Fruit fly (Drosophila melanogaster) whole organism, prepupa: ENCODE results near the gene Ssk.
A peak's percentile ranks its signal among the peaks of the same experiment; 100 is the strongest.

Experiments
- CG10631 ChIP-seq: fragments of 200-800 bp; sonication (Bioruptor generic); optimal IDR thresholded peaks from 2 replicates; lab custom pipeline; 2016; ENCODE audit warnings: missing biosample characterization, missing genetic modification characterization
- CG10669 ChIP-seq: fragments of 200-800 bp; sonication (Bioruptor generic); optimal IDR thresholded peaks from 3 replicates; lab custom pipeline; 2018; ENCODE audit warnings: missing biosample characterization, mild to moderate bottlenecking, missing genetic modification characterization, moderate library complexity
- CG11762 ChIP-seq: fragments of 200-800 bp; sonication (Bioruptor generic); optimal IDR thresholded peaks from 3 replicates; lab custom pipeline; 2016; ENCODE audit warnings: missing biosample characterization, missing genetic modification characterization; ENCODE audit not compliant: insufficient read depth
- CG11902 ChIP-seq: fragments of 200-800 bp; sonication (Bioruptor generic); optimal IDR thresholded peaks from 3 replicates; lab custom pipeline; 2016; ENCODE audit warnings: missing biosample characterization, missing genetic modification characterization
- CG15336 ChIP-seq: fragments of 200-800 bp; sonication (Bioruptor generic); IDR thresholded peaks from 2 replicates; pipeline ENCODE4 v1.3.6; 2022; ENCODE audit warnings: missing biosample characterization, missing genetic modification characterization
- CG16779 ChIP-seq: fragments of 200-800 bp; sonication (Bioruptor generic); optimal IDR thresholded peaks from 3 replicates; lab custom pipeline; 2017; ENCODE audit warnings: missing biosample characterization, mild to moderate bottlenecking, missing genetic modification characterization
- CG32006 ChIP-seq: fragments of 200-800 bp; sonication (Bioruptor generic); optimal IDR thresholded peaks from 3 replicates; lab custom pipeline; 2017; ENCODE audit warnings: missing biosample characterization, mild to moderate bottlenecking, missing genetic modification characterization
- CG34406 ChIP-seq: fragments of 200-800 bp; sonication (Bioruptor generic); optimal IDR thresholded peaks from 3 replicates; lab custom pipeline; 2016; ENCODE audit warnings: missing biosample characterization, missing genetic modification characterization
- CG4318 ChIP-seq: fragments of 200-800 bp; sonication (Bioruptor generic); optimal IDR thresholded peaks from 3 replicates; lab custom pipeline; 2017; ENCODE audit warnings: missing biosample characterization, mild to moderate bottlenecking, missing genetic modification characterization
- CG6163 ChIP-seq: fragments of 200-800 bp; sonication (Bioruptor generic); IDR thresholded peaks from 3 replicates; pipeline ENCODE4 v1.3.6; 2022; ENCODE audit warnings: missing biosample characterization, missing genetic modification characterization
- CG6792 ChIP-seq: fragments of 200-800 bp; sonication (Bioruptor generic); optimal IDR thresholded peaks from 3 replicates; lab custom pipeline; 2016; ENCODE audit warnings: missing biosample characterization, missing genetic modification characterization
- CG6808 ChIP-seq: fragments of 200-800 bp; sonication (Bioruptor generic); optimal IDR thresholded peaks from 3 replicates; lab custom pipeline; 2017; ENCODE audit warnings: missing biosample characterization, missing genetic modification characterization, mild to moderate bottlenecking, moderate library complexity, missing genetic modification reagents
- CG7368 ChIP-seq: fragments of 200-800 bp; sonication (Bioruptor generic); optimal IDR thresholded peaks from 3 replicates; lab custom pipeline; 2016; ENCODE audit warnings: missing biosample characterization, missing genetic modification characterization
- CG8119 ChIP-seq: fragments of 200-800 bp; sonication (Bioruptor generic); IDR thresholded peaks from 3 replicates; pipeline ENCODE4 v1.3.6; 2022; ENCODE audit warnings: missing biosample characterization, missing genetic modification characterization
- CG9139 ChIP-seq: fragments of 200-800 bp; sonication (Bioruptor generic); optimal IDR thresholded peaks from 3 replicates; lab custom pipeline; 2017; ENCODE audit warnings: missing biosample characterization, mild to moderate bottlenecking, missing genetic modification characterization
- Eip75B ChIP-seq: fragments of 200-800 bp; sonication (Bioruptor generic); optimal IDR thresholded peaks from 3 replicates; lab custom pipeline; 2016; ENCODE audit warnings: missing biosample characterization, missing genetic modification characterization
- Ets21C ChIP-seq: fragments of 200-800 bp; sonication (Bioruptor generic); optimal IDR thresholded peaks from 3 replicates; lab custom pipeline; 2016; ENCODE audit warnings: missing biosample characterization, missing genetic modification characterization
- Ets96B ChIP-seq: fragments of 200-800 bp; optimal IDR thresholded peaks from 2 replicates; lab custom pipeline; 2019; ENCODE audit warnings: missing biosample characterization, mild to moderate bottlenecking, missing genetic modification characterization, moderate library complexity
- Gug ChIP-seq: fragments of 200-800 bp; sonication (Bioruptor generic); IDR thresholded peaks from 2 replicates; pipeline ENCODE4 v1.3.6; 2022; ENCODE audit warnings: missing biosample characterization, missing genetic modification characterization
- Hr38 ChIP-seq: sonication (Bioruptor generic); optimal IDR thresholded peaks from 2 replicates; lab custom pipeline; 2016; ENCODE audit warnings: missing biosample characterization, missing genetic modification characterization
- Hr39 ChIP-seq: fragments of 200-800 bp; sonication (Bioruptor generic); optimal IDR thresholded peaks from 2 replicates; lab custom pipeline; 2016; ENCODE audit warnings: missing biosample characterization, missing genetic modification characterization
- Hr4 ChIP-seq: fragments of 200-800 bp; sonication (Bioruptor generic); optimal IDR thresholded peaks from 3 replicates; lab custom pipeline; 2016; ENCODE audit warnings: missing biosample characterization, missing genetic modification characterization
- OdsH ChIP-seq: fragments of 200-800 bp; sonication (Bioruptor generic); optimal IDR thresholded peaks from 3 replicates; lab custom pipeline; 2016; ENCODE audit warnings: missing biosample characterization, missing genetic modification characterization
- Sox102F ChIP-seq: fragments of 200-800 bp; sonication (Bioruptor generic); optimal IDR thresholded peaks from 2 replicates; lab custom pipeline; 2016; ENCODE audit warnings: missing biosample characterization, mild to moderate bottlenecking, missing genetic modification characterization
- Sox14 ChIP-seq: fragments of 200-800 bp; sonication (Bioruptor generic); optimal IDR thresholded peaks from 3 replicates; lab custom pipeline; 2016; ENCODE audit warnings: missing biosample characterization, missing genetic modification characterization
- Sox15 ChIP-seq: fragments of 200-800 bp; sonication (Bioruptor generic); optimal IDR thresholded peaks from 3 replicates; lab custom pipeline; 2016; ENCODE audit warnings: missing biosample characterization, missing genetic modification characterization
- achi ChIP-seq: fragments of 200-800 bp; sonication (Bioruptor generic); optimal IDR thresholded peaks from 3 replicates; lab custom pipeline; 2016; ENCODE audit warnings: missing biosample characterization, missing genetic modification characterization
- acj6 ChIP-seq: fragments of 200-800 bp; sonication (Bioruptor generic); optimal IDR thresholded peaks from 3 replicates; lab custom pipeline; 2016; ENCODE audit warnings: missing biosample characterization, missing genetic modification characterization
- dsx ChIP-seq: fragments of 200-800 bp; optimal IDR thresholded peaks from 3 replicates; lab custom pipeline; 2019; ENCODE audit warnings: missing biosample characterization, mild to moderate bottlenecking, missing genetic modification characterization, moderate library complexity; ENCODE audit not compliant: poor library complexity, severe bottlenecking
- eg ChIP-seq: fragments of 200-800 bp; sonication (Bioruptor generic); IDR thresholded peaks from 3 replicates; pipeline ENCODE4 v1.3.6; 2022; ENCODE audit warnings: missing biosample characterization, missing genetic modification characterization
- fd59A ChIP-seq: fragments of 200-800 bp; sonication (Bioruptor generic); optimal IDR thresholded peaks from 2 replicates; lab custom pipeline; 2017; ENCODE audit warnings: missing biosample characterization, mild to moderate bottlenecking, missing genetic modification characterization, missing genetic modification reagents
- fkh ChIP-seq: fragments of 200-800 bp; sonication (Bioruptor generic); optimal IDR thresholded peaks from 3 replicates; lab custom pipeline; 2017; ENCODE audit warnings: missing biosample characterization, mild to moderate bottlenecking, missing genetic modification characterization, moderate library complexity
- salr ChIP-seq, 2 experiments: fragments of 200-800 bp; sonication (Bioruptor generic); optimal IDR thresholded peaks; 3 replicates each; lab custom pipeline; 2016 to 2018; ENCODE audit warnings: missing biosample characterization in 2 of 2, missing genetic modification characterization in 2 of 2, mild to moderate bottlenecking in 1 of 2
- svp ChIP-seq: fragments of 200-800 bp; sonication (Bioruptor generic); peaks from one replicate; lab custom pipeline; 2016; ENCODE audit warnings: missing biosample characterization, missing genetic modification characterization
- vri ChIP-seq: fragments of 200-800 bp; sonication (Bioruptor generic); optimal IDR thresholded peaks from 3 replicates; lab custom pipeline; 2016; ENCODE audit warnings: missing biosample characterization, mild to moderate bottlenecking, missing genetic modification characterization

Gene Ssk

dm6 chr3L:20198138-20198559 is 9.8 kb downstream of the Ssk start, which contains the start of gene CG42674:
Gene CG42674, minus strand, starts transcription at chr3L:20198317.
- TF ChIP-seq CG7368 (no peak), CG9139 (GFP tag; lab: Kevin White, UChicago) (peak; percentile 16), vri (peak; percentile 57), CG16779 (tag; lab: Kevin White, UChicago) (peak; percentile 24), Sox102F (GFP tag; lab: Kevin White, UChicago) (peak; percentile 39), eg (GFP tag; lab: Robert Waterston, UW) (peak; percentile 29; the same call in 1 of the 3 replicates), Sox15 (no peak)

dm6 chr3L:20199569-20200247 is 11.4 kb downstream of the Ssk start, which contains the start of gene CG42833:
Gene CG42833, plus strand, starts transcription at chr3L:20200093.
- no peak for TF ChIP-seq fd59A (GFP tag; lab: Kevin White, UChicago)

dm6 chr3L:20201538-20201937 is 13.2 kb downstream of the Ssk start, which contains the start of gene obst-F:
Gene obst-F, minus strand, starts transcription at chr3L:20201638.
- TF ChIP-seq eg (GFP tag; lab: Robert Waterston, UW) (no peak), dsx (GFP tag; lab: Kevin White, UChicago) (no peak), Gug (GFP tag; lab: Robert Waterston, UW) (no peak), CG32006 (no peak), CG10631 (GFP tag; lab: Kevin White, UChicago) (no peak), Sox14 (GFP tag; lab: Kevin White, UChicago) (no peak), CG10669 (no peak), CG15336 (no peak), Hr4 (no peak), CG34406 (no peak), fd59A (GFP tag; lab: Kevin White, UChicago) (no peak), CG7368 (no peak), svp (GFP tag; lab: Kevin White, UChicago) (no peak), CG4318 (GFP tag; lab: Kevin White, UChicago) (no peak)

dm6 chr3L:20203587-20203986 is 15.3 kb downstream of the Ssk start, which contains the start of gene CG7298:
Gene CG7298, minus strand, starts transcription at chr3L:20203687.
- no peak for TF ChIP-seq achi (GFP tag; lab: Kevin White, UChicago)
- no peak for TF ChIP-seq CG10669
- no peak for TF ChIP-seq Ets21C (GFP tag; lab: Kevin White, UChicago)
- TF ChIP-seq Eip75B (GFP tag; lab: Kevin White, UChicago): no peak
- no peak for TF ChIP-seq salr (GFP tag; optimal IDR thresholded peaks at IDR 0.05; lab: Kevin White, UChicago)
- TF ChIP-seq eg (GFP tag; lab: Robert Waterston, UW): no peak
- no peak for TF ChIP-seq fkh
- no peak for TF ChIP-seq Hr39 (GFP tag; lab: Kevin White, UChicago)
- TF ChIP-seq CG6792: no peak
- no peak for TF ChIP-seq Sox14 (GFP tag; lab: Kevin White, UChicago)
- TF ChIP-seq acj6 (GFP tag; lab: Kevin White, UChicago): no peak
- TF ChIP-seq fd59A (GFP tag; lab: Kevin White, UChicago): no peak
- TF ChIP-seq OdsH: no peak
- no peak for TF ChIP-seq Sox15
- TF ChIP-seq Ets96B (tag; lab: Kevin White, UChicago): no peak
- TF ChIP-seq, all 60 proteins: peak for 0

- TF ChIP-seq CG6808 (GFP tag; lab: Kevin White, UChicago) (no peak), CG8119 (GFP tag; lab: Robert Waterston, UW) (no peak), CG11902 (GFP tag; lab: Kevin White, UChicago) (no peak), dsx (GFP tag; lab: Kevin White, UChicago) (no peak), CG6163 (GFP tag; lab: Robert Waterston, UW) (no peak), CG11762 (GFP tag; lab: Kevin White, UChicago) (no peak), Hr38 (GFP tag; lab: Kevin White, UChicago) (no peak), Sox102F (GFP tag; lab: Kevin White, UChicago) (no peak), Eip75B (GFP tag; lab: Kevin White, UChicago) (no peak)
Measured at dm6 chr3L:20205946-20206345, 17.6 kb downstream of the Ssk start, which contains the start of gene CG7290. Gene CG7290, minus strand, starts transcription at chr3L:20206046.
